Worm (Caenorhabditis elegans) whole organism, L3 larva: ENCODE data around the gene lgc-44.

Experiments
- ZK546.5 ChIP-seq: sonication (generic microtip); optimal IDR thresholded peaks from 2 replicates; lab custom pipeline; 2017; ENCODE audit warnings: missing biosample characterization, missing genetic modification characterization
- ceh-16 ChIP-seq: sonication (generic microtip); optimal IDR thresholded peaks from 2 replicates; lab custom pipeline; 2017; ENCODE audit warnings: missing biosample characterization, missing genetic modification characterization
- ceh-28 ChIP-seq: fragments of 150-350 bp; optimal IDR thresholded peaks from 2 replicates; lab custom pipeline; 2014; ENCODE audit warnings: missing biosample characterization, missing genetic modification reagents, missing genetic modification characterization
- ceh-82 ChIP-seq: fragments of 150-350 bp; optimal IDR thresholded peaks from 2 replicates; lab custom pipeline; 2014; ENCODE audit warnings: missing biosample characterization, missing genetic modification characterization
- daf-12 ChIP-seq: fragments of 150-350 bp; optimal IDR thresholded peaks from 2 replicates; lab custom pipeline; 2014; ENCODE audit warnings: missing biosample characterization, missing genetic modification reagents, missing genetic modification characterization
- egl-27 ChIP-seq: sonication (generic microtip); optimal IDR thresholded peaks from 4 replicates; lab custom pipeline; 2017; ENCODE audit warnings: missing biosample characterization, missing genetic modification reagents, missing genetic modification characterization
- egl-5 ChIP-seq: fragments of 150-350 bp; optimal IDR thresholded peaks from 2 replicates; lab custom pipeline; 2017; ENCODE audit warnings: missing biosample characterization, missing genetic modification reagents, missing genetic modification characterization, inconsistent platforms
- elt-1 ChIP-seq: fragments of 150-350 bp; optimal IDR thresholded peaks from 2 replicates; lab custom pipeline; 2014; ENCODE audit warnings: missing biosample characterization, missing genetic modification characterization
- elt-2 ChIP-seq: sonication (generic microtip); optimal IDR thresholded peaks from 2 replicates; lab custom pipeline; 2016; ENCODE audit warnings: missing genetic modification reagents, mild to moderate bottlenecking, missing genetic modification characterization, missing compliant biosample characterization
- fkh-10 ChIP-seq: sonication (generic microtip); optimal IDR thresholded peaks from 2 replicates; lab custom pipeline; 2017; ENCODE audit warnings: missing biosample characterization, missing genetic modification reagents, missing genetic modification characterization
- fkh-2 ChIP-seq: fragments of 150-350 bp; optimal IDR thresholded peaks from 2 replicates; lab custom pipeline; 2014; ENCODE audit warnings: missing biosample characterization, missing genetic modification reagents, missing genetic modification characterization
- fos-1 ChIP-seq: fragments of 150-350 bp; optimal IDR thresholded peaks from 2 replicates; lab custom pipeline; 2014; ENCODE audit warnings: missing biosample characterization, missing genetic modification characterization
- hmg-11 ChIP-seq: sonication (generic microtip); optimal IDR thresholded peaks from 2 replicates; lab custom pipeline; 2016; ENCODE audit warnings: missing genetic modification characterization, missing compliant biosample characterization
- jun-1 ChIP-seq: fragments of 150-350 bp; optimal IDR thresholded peaks from 2 replicates; lab custom pipeline; 2014; ENCODE audit warnings: missing biosample characterization, missing genetic modification reagents, missing genetic modification characterization
- lin-39 ChIP-seq: fragments of 150-350 bp; optimal IDR thresholded peaks from 2 replicates; lab custom pipeline; 2018; ENCODE audit warnings: missing biosample characterization, missing genetic modification reagents, missing genetic modification characterization
- lsy-12 ChIP-seq: sonication (generic microtip); optimal IDR thresholded peaks from 2 replicates; lab custom pipeline; 2016; ENCODE audit warnings: mild to moderate bottlenecking, missing genetic modification characterization, missing compliant biosample characterization
- mdl-1 ChIP-seq: fragments of 150-350 bp; optimal IDR thresholded peaks from 2 replicates; lab custom pipeline; 2014; ENCODE audit warnings: missing biosample characterization, missing genetic modification characterization
- nfya-1 ChIP-seq: sonication (generic microtip); optimal IDR thresholded peaks from 2 replicates; lab custom pipeline; 2017; ENCODE audit warnings: missing genetic modification characterization, mild to moderate bottlenecking, missing compliant biosample characterization, antibody characterized with exemption, moderate library complexity; ENCODE audit not compliant: insufficient read depth
- nhr-12 ChIP-seq: fragments of 150-350 bp; optimal IDR thresholded peaks from 2 replicates; lab custom pipeline; 2014; ENCODE audit warnings: missing biosample characterization, missing genetic modification characterization
- nhr-23 ChIP-seq: fragments of 150-350 bp; optimal IDR thresholded peaks from 2 replicates; lab custom pipeline; 2014; ENCODE audit warnings: missing biosample characterization, missing genetic modification reagents, missing genetic modification characterization
- nhr-237 ChIP-seq: fragments of 150-350 bp; optimal IDR thresholded peaks from 2 replicates; lab custom pipeline; 2014; ENCODE audit warnings: missing biosample characterization, missing genetic modification characterization
- nhr-25 ChIP-seq: sonication (generic microtip); optimal IDR thresholded peaks from 2 replicates; lab custom pipeline; 2017; ENCODE audit warnings: missing biosample characterization, missing genetic modification characterization
- nhr-43 ChIP-seq: sonication (generic microtip); optimal IDR thresholded peaks from 2 replicates; lab custom pipeline; 2016; ENCODE audit warnings: mild to moderate bottlenecking, missing genetic modification characterization, missing compliant biosample characterization; ENCODE audit not compliant: poor library complexity, severe bottlenecking
- nhr-67 ChIP-seq: fragments of 150-350 bp; optimal IDR thresholded peaks from 2 replicates; lab custom pipeline; 2014; ENCODE audit warnings: missing biosample characterization, missing genetic modification characterization
- nhr-77 ChIP-seq: fragments of 150-350 bp; optimal IDR thresholded peaks from 2 replicates; lab custom pipeline; 2014; ENCODE audit warnings: missing biosample characterization, missing genetic modification characterization
- pha-4 ChIP-seq: fragments of 150-350 bp; optimal IDR thresholded peaks from 2 replicates; lab custom pipeline; 2014; ENCODE audit warnings: missing biosample characterization, missing genetic modification reagents, missing genetic modification characterization
- pqm-1 ChIP-seq: fragments of 150-350 bp; optimal IDR thresholded peaks from 2 replicates; lab custom pipeline; 2017; ENCODE audit warnings: missing biosample characterization, missing genetic modification characterization, inconsistent platforms
- sea-2 ChIP-seq: fragments of 150-350 bp; sonication (generic microtip); optimal IDR thresholded peaks from 4 replicates; lab custom pipeline; 2014; ENCODE audit warnings: missing biosample characterization, missing genetic modification reagents, missing genetic modification characterization
- snpc-4 ChIP-seq: fragments of 150-350 bp; optimal IDR thresholded peaks from 2 replicates; lab custom pipeline; 2014; ENCODE audit warnings: missing biosample characterization, missing genetic modification characterization
- tbx-2 ChIP-seq: sonication (generic microtip); optimal IDR thresholded peaks from 2 replicates; lab custom pipeline; 2016; ENCODE audit warnings: mild to moderate bottlenecking, missing genetic modification characterization, missing compliant biosample characterization
- unc-39 ChIP-seq: sonication (generic microtip); optimal IDR thresholded peaks from 4 replicates; lab custom pipeline; 2017; ENCODE audit warnings: missing biosample characterization, missing genetic modification characterization
- unc-62 ChIP-seq: fragments of 150-350 bp; sonication (generic microtip); optimal IDR thresholded peaks from 4 replicates; lab custom pipeline; 2014; ENCODE audit warnings: missing biosample characterization, missing genetic modification reagents, missing genetic modification characterization
- ztf-11 ChIP-seq: fragments of 150-350 bp; optimal IDR thresholded peaks from 2 replicates; lab custom pipeline; 2014; ENCODE audit warnings: missing biosample characterization, missing genetic modification characterization

lgc-44 gene

DNA sequence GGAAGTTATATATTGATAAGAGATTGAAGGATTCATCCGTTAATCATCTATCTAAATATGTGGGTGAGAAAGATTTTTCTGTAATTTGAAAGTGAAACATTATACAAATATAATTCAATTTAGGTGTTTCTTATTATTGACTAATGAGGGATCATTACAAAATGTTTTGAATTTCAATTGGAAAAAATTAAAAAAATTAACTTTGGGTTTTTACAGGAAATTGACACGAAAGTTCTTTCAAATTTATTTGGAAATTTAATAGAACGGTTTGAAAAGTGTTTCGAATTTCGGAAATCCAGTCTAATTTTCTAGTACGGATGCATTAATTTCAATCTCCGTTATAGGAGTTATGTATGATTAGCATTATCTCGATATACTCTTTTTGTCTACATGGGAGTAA lies 19.3 kb downstream of the lgc-44 start:
- TF ChIP-seq lin-39 (tag; lab: Kevin White, UChicago) (no peak), fkh-10 (GFP tag; lab: Kevin White, UChicago) (no peak), nhr-12 (no peak), daf-12 (tag; lab: Kevin White, UChicago) (no peak), fkh-2 (tag; lab: Kevin White, UChicago) (no peak), nhr-67 (tag; lab: Kevin White, UChicago) (no peak), nhr-77 (tag; lab: Kevin White, UChicago) (no peak)
- TF ChIP-seq, all 47 proteins: peak for 0

DNA sequence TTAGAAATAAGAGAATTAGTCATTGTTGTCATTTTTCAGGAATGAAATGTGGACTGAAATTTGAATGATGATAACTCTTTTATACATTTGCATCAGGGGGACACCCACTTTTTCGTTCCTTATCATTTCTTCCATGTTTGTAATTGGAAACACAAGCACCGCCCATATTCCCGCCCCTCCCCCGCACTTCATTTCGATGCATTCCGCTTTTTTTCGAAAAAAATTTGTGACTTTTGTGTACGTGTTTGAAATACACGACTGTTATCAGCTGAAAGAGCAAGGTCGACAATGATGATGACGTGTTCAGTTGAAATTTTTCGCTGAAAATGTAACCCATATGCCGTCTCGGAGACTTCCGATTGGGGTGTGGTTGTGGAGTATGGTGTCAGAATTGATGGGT lies 21.7 kb downstream of the lgc-44 start, which contains the start of gene zip-10:
TSS of gene zip-10 (minus strand) at position 43 of the 400 bp plus-strand sequence.
- TF ChIP-seq elt-2 (peak; percentile 96), jun-1 (tag; lab: Kevin White, UChicago) (peak; percentile 1), elt-1 (tag; lab: Kevin White, UChicago) (no peak), fos-1 (no peak), snpc-4 (no peak), tbx-2 (no peak), hmg-11 (tag; lab: Kevin White, UChicago) (no peak), nhr-25 (tag; lab: Kevin White, UChicago) (no peak), nhr-43 (tag; lab: Kevin White, UChicago) (no peak), ceh-16 (tag; lab: Kevin White, UChicago) (no peak), nfya-1 (tag; lab: Kevin White, UChicago) (peak; percentile 44), pqm-1 (peak; percentile 86), daf-12 (tag; lab: Kevin White, UChicago) (no peak)

DNA sequence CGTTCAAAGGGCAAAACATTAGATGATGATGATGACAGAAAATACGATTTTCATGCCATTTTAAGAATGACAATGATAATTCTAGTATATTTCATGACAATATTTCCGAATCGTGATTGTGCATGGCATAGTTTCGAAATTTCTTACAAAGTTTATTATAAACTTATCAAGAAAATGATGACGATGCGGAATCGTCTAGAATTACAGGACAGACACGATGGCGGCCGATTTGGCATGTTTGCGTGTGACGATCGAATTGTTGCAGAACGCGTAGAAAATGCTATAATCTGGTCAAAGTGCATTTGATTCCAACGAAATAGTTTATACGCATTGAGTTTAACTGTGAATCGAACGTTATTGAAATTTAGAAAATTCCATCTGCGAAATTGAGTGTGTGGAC lies 23.1 kb downstream of the lgc-44 start:
- TF ChIP-seq elt-2 (peak; percentile 73), fkh-10 (GFP tag; lab: Kevin White, UChicago) (no peak), unc-62 (GFP tag; lab: Kevin White, UChicago) (no peak), elt-1 (tag; lab: Kevin White, UChicago) (no peak)

ce11 chrV:11648435-11648834 lies 24.0 kb downstream of the lgc-44 start:
- TF ChIP-seq daf-12 (tag; lab: Kevin White, UChicago) (no peak), jun-1 (tag; lab: Kevin White, UChicago) (peak; percentile 47), ceh-28 (tag; lab: Kevin White, UChicago) (no peak), sea-2 (GFP tag; lab: Kevin White, UChicago) (no peak), mdl-1 (tag; lab: Kevin White, UChicago) (no peak), nhr-25 (tag; lab: Kevin White, UChicago) (no peak), elt-1 (tag; lab: Kevin White, UChicago) (no peak), unc-62 (GFP tag; lab: Kevin White, UChicago) (no peak), ZK546.5 (tag; lab: Kevin White, UChicago) (no peak), nhr-77 (tag; lab: Kevin White, UChicago) (no peak), egl-5 (no peak), pqm-1 (peak; percentile 85), egl-27 (tag; lab: Kevin White, UChicago) (no peak), pha-4 (tag; lab: Kevin White, UChicago) (peak; percentile 43), nhr-237 (tag; lab: Kevin White, UChicago) (no peak), lin-39 (tag; lab: Kevin White, UChicago) (no peak), unc-39 (tag; lab: Kevin White, UChicago) (no peak), fkh-2 (tag; lab: Kevin White, UChicago) (no peak), nhr-23 (tag; lab: Kevin White, UChicago) (no peak), fkh-10 (GFP tag; lab: Kevin White, UChicago) (no peak), ztf-11 (no peak), lsy-12 (tag; lab: Kevin White, UChicago) (no peak), elt-2 (peak; percentile 91), fos-1 (no peak), ceh-82 (no peak)

- peak; percentile 45 for TF ChIP-seq pqm-1
- TF ChIP-seq lin-39 (tag; lab: Kevin White, UChicago) = no peak
- peak; percentile 58 for TF ChIP-seq elt-2
- TF ChIP-seq hmg-11 (tag; lab: Kevin White, UChicago) = no peak
Observed at ce11 chrV:11647821-11648220, 24.6 kb downstream of the lgc-44 start.
